Worm (Caenorhabditis elegans) whole organism, L1 larva: ENCODE measurements around the gene clec-83.

ENCODE experiments used
- C34B4.2 ChIP-seq: sonication (generic microtip); optimal IDR thresholded peaks from 2 replicates; lab custom pipeline; 2017; ENCODE audit warnings: mild to moderate bottlenecking, missing genetic modification characterization, missing compliant biosample characterization
- Y116A8C.19 ChIP-seq: sonication (generic microtip); optimal IDR thresholded peaks from 2 replicates; lab custom pipeline; 2016; ENCODE audit warnings: missing compliant biosample characterization, missing genetic modification characterization, borderline replicate concordance
- blmp-1 ChIP-seq: fragments of 150-350 bp; optimal IDR thresholded peaks from 2 replicates; lab custom pipeline; 2014; ENCODE audit warnings: missing biosample characterization, missing genetic modification characterization
- ceh-82 ChIP-seq, 3 experiments: fragments of 150-350 bp in 1 of 3; sonication (generic microtip) in 2 of 3; optimal IDR thresholded peaks; 2 replicates each; lab custom pipeline; 2014 to 2017; ENCODE audit warnings: missing biosample characterization in 3 of 3, missing genetic modification characterization in 3 of 3
- ceh-88 ChIP-seq: fragments of 200-800 bp; sonication (Bioruptor generic); IDR thresholded peaks from 2 replicates; pipeline ENCODE4 v1.3.6; 2022; ENCODE audit warnings: missing genetic modification characterization, missing compliant biosample characterization
- ces-1 ChIP-seq: fragments of 150-350 bp; optimal IDR thresholded peaks from 2 replicates; lab custom pipeline; 2014; ENCODE audit warnings: missing biosample characterization, missing genetic modification reagents, missing genetic modification characterization
- dsc-1 ChIP-seq: sonication (generic microtip); optimal IDR thresholded peaks from 2 replicates; lab custom pipeline; 2016; ENCODE audit warnings: mild to moderate bottlenecking, missing genetic modification characterization, missing compliant biosample characterization
- efl-3 ChIP-seq: fragments of 200-800 bp; sonication (Bioruptor generic); optimal IDR thresholded peaks from 2 replicates; lab custom pipeline; 2018; ENCODE audit warnings: mild to moderate bottlenecking, missing genetic modification characterization, missing compliant biosample characterization
- egl-27 ChIP-seq, 2 experiments: fragments of 150-350 bp in 1 of 2; sonication (generic microtip); optimal IDR thresholded peaks; 3 replicates each; lab custom pipeline; 2017 to 2018; ENCODE audit warnings: missing biosample characterization in 2 of 2, missing genetic modification characterization in 2 of 2, missing genetic modification reagents in 2 of 2
- elt-2 ChIP-seq: sonication (generic microtip); optimal IDR thresholded peaks from 2 replicates; lab custom pipeline; 2016; ENCODE audit warnings: missing genetic modification characterization, mild to moderate bottlenecking, inconsistent platforms, missing compliant biosample characterization, missing genetic modification reagents
- elt-3 ChIP-seq, 6 experiments: fragments of 150-350 bp in 1 of 6; sonication (generic microtip); optimal IDR thresholded peaks; 2 replicates each; lab custom pipeline; 2017 to 2018; ENCODE audit warnings: missing biosample characterization in 6 of 6, missing genetic modification characterization in 6 of 6, inconsistent platforms in 1 of 6
- ets-5 ChIP-seq: fragments of 200-800 bp; sonication (Bioruptor generic); IDR thresholded peaks from 2 replicates; pipeline ENCODE4 v1.3.6; 2022; ENCODE audit warnings: missing genetic modification characterization, missing compliant biosample characterization
- fkh-10 ChIP-seq: sonication (generic microtip); optimal IDR thresholded peaks from 2 replicates; lab custom pipeline; 2017; ENCODE audit warnings: missing biosample characterization, missing genetic modification reagents, missing genetic modification characterization
- fkh-8 ChIP-seq: sonication (generic microtip); optimal IDR thresholded peaks from 2 replicates; lab custom pipeline; 2016; ENCODE audit warnings: mild to moderate bottlenecking, missing genetic modification characterization, missing compliant biosample characterization
- fos-1 ChIP-seq: fragments of 150-350 bp; optimal IDR thresholded peaks from 2 replicates; lab custom pipeline; 2014; ENCODE audit warnings: missing biosample characterization, missing genetic modification characterization
- isw-1 ChIP-seq: fragments of 200-800 bp; sonication (Bioruptor generic); IDR thresholded peaks from 2 replicates; pipeline ENCODE4 v1.3.6; 2022; ENCODE audit warnings: missing genetic modification characterization, missing compliant biosample characterization
- jun-1 ChIP-seq: fragments of 150-350 bp; optimal IDR thresholded peaks from 2 replicates; lab custom pipeline; 2014; ENCODE audit warnings: missing biosample characterization, missing genetic modification reagents, missing genetic modification characterization
- lin-14 ChIP-seq: fragments of 200-800 bp; sonication (Bioruptor generic); optimal IDR thresholded peaks from 2 replicates; lab custom pipeline; 2018; ENCODE audit warnings: mild to moderate bottlenecking, missing genetic modification characterization, moderate library complexity, missing compliant biosample characterization
- lin-35 ChIP-seq, 2 experiments: fragments of 150-350 bp; optimal IDR thresholded peaks; 2 replicates each; lab custom pipeline; 2014; ENCODE audit warnings: missing biosample characterization in 2 of 2, missing genetic modification characterization in 2 of 2, missing genetic modification reagents in 2 of 2
- mab-9 ChIP-seq: fragments of 200-800 bp; sonication (Bioruptor generic); IDR thresholded peaks from 2 replicates; pipeline ENCODE4 v1.3.6; 2022; ENCODE audit warnings: missing genetic modification reagents, missing genetic modification characterization, missing compliant biosample characterization
- mdl-1 ChIP-seq, 2 experiments: fragments of 150-350 bp; optimal IDR thresholded peaks; 2 replicates each; lab custom pipeline; 2014 to 2017; ENCODE audit warnings: missing biosample characterization in 2 of 2, missing genetic modification characterization in 2 of 2, inconsistent platforms in 1 of 2
- nhr-11 ChIP-seq: fragments of 150-350 bp; optimal IDR thresholded peaks from 2 replicates; lab custom pipeline; 2014; ENCODE audit warnings: missing biosample characterization, missing genetic modification characterization
- nhr-20 ChIP-seq: sonication (generic microtip); optimal IDR thresholded peaks from 2 replicates; lab custom pipeline; 2016; ENCODE audit warnings: mild to moderate bottlenecking, missing genetic modification characterization, missing compliant biosample characterization
- nhr-237 ChIP-seq: fragments of 150-350 bp; optimal IDR thresholded peaks from 2 replicates; lab custom pipeline; 2014; ENCODE audit warnings: missing biosample characterization, missing genetic modification characterization
- nhr-85 ChIP-seq: sonication (generic microtip); peaks from one replicate; lab custom pipeline; 2016; ENCODE audit warnings: missing genetic modification characterization, inconsistent platforms, missing compliant biosample characterization
- pqm-1 ChIP-seq: sonication (generic microtip); optimal IDR thresholded peaks from 3 replicates; lab custom pipeline; 2017; ENCODE audit warnings: missing biosample characterization, missing genetic modification characterization
- rnt-1 ChIP-seq: sonication (generic microtip); optimal IDR thresholded peaks from 2 replicates; lab custom pipeline; 2016; ENCODE audit warnings: mild to moderate bottlenecking, missing genetic modification characterization, moderate library complexity, missing compliant biosample characterization
- snpc-4 ChIP-seq: fragments of 150-350 bp; optimal IDR thresholded peaks from 2 replicates; lab custom pipeline; 2014; ENCODE audit warnings: missing biosample characterization, missing genetic modification characterization
- unc-130 ChIP-seq: fragments of 150-350 bp; optimal IDR thresholded peaks from 2 replicates; lab custom pipeline; 2017; ENCODE audit warnings: missing biosample characterization, missing genetic modification characterization, inconsistent platforms
- unc-62 ChIP-seq: fragments of 150-350 bp; optimal IDR thresholded peaks from 2 replicates; lab custom pipeline; 2014; ENCODE audit warnings: missing biosample characterization, missing genetic modification reagents, missing genetic modification characterization
- unc-86 ChIP-seq: sonication (generic microtip); optimal IDR thresholded peaks from 2 replicates; lab custom pipeline; 2016; ENCODE audit warnings: missing genetic modification characterization, missing compliant biosample characterization
- vab-15 ChIP-seq: sonication (generic microtip); optimal IDR thresholded peaks from 2 replicates; lab custom pipeline; 2017; ENCODE audit warnings: missing genotype, mild to moderate bottlenecking, missing genetic modification characterization, missing compliant biosample characterization
- xbp-1 ChIP-seq: sonication (generic microtip); optimal IDR thresholded peaks from 2 replicates; lab custom pipeline; 2016; ENCODE audit warnings: missing genetic modification characterization, missing compliant biosample characterization
- zag-1 ChIP-seq: fragments of 150-350 bp; optimal IDR thresholded peaks from 2 replicates; lab custom pipeline; 2014; ENCODE audit warnings: missing biosample characterization, missing genetic modification characterization
- ztf-4 ChIP-seq: fragments of 150-350 bp; optimal IDR thresholded peaks from 2 replicates; lab custom pipeline; 2014; ENCODE audit warnings: missing biosample characterization, missing genetic modification characterization

clec-83 gene

ce11 chrIV:2886655-2887054, 45.4 kb upstream of the clec-83 start, which contains the start of gene dml-1:
TSS of gene dml-1 (plus strand) at chrIV:2886955.
- TF ChIP-seq ces-1: no peak

ce11 chrIV:2885260-2885659, 44.0 kb upstream of the clec-83 start:
- TF ChIP-seq ztf-4 (tag; lab: Kevin White, UChicago): no peak
- TF ChIP-seq egl-27 (tag; optimal IDR thresholded peaks at IDR 0.05; lab: Kevin White, UChicago): no peak
- no peak for TF ChIP-seq nhr-85 (tag; lab: Kevin White, UChicago)
- TF ChIP-seq xbp-1 (tag; lab: Kevin White, UChicago): no peak
- no peak for TF ChIP-seq zag-1 (tag; lab: Kevin White, UChicago)
- no peak for TF ChIP-seq ceh-88 (GFP tag; lab: Robert Waterston, UW)
- TF ChIP-seq Y116A8C.19 (tag; lab: Kevin White, UChicago): no peak
- TF ChIP-seq C34B4.2 (tag; lab: Kevin White, UChicago): no peak
- TF ChIP-seq dsc-1 (tag; lab: Kevin White, UChicago): peak; percentile 38
- TF ChIP-seq mab-9: no peak
- no peak for TF ChIP-seq elt-3 (tag; optimal IDR thresholded peaks at IDR 0.05; lab: Kevin White, UChicago)
- TF ChIP-seq vab-15 (tag; lab: Kevin White, UChicago): no peak
- TF ChIP-seq mdl-1 (tag; optimal IDR thresholded peaks at IDR 0.05; lab: Kevin White, UChicago): no peak
- TF ChIP-seq ces-1: no peak
- no peak for TF ChIP-seq ceh-82 (tag; optimal IDR thresholded peaks at IDR 0.05; lab: Kevin White, UChicago)
- TF ChIP-seq fkh-8 (tag; lab: Kevin White, UChicago): no peak
- TF ChIP-seq pqm-1 (tag; lab: Kevin White, UChicago): no peak
- no peak for TF ChIP-seq nhr-20 (tag; lab: Kevin White, UChicago)
- no peak for TF ChIP-seq ets-5
- peak; percentile 54 for TF ChIP-seq rnt-1
- peak; percentile 5 for TF ChIP-seq unc-130 (tag; lab: Kevin White, UChicago)
- TF ChIP-seq nhr-11 (tag; lab: Kevin White, UChicago): no peak
- TF ChIP-seq, all 84 proteins: peak for 3

ce11 chrIV:2864743-2865142, 23.5 kb upstream of the clec-83 start, which contains the start of gene Y54G2A.16:
TSS of gene Y54G2A.16 (minus strand) at chrIV:2864843.
- TF ChIP-seq pqm-1 (tag; lab: Kevin White, UChicago) (no peak), isw-1 (no peak), blmp-1 (no peak), efl-3 (GFP tag; lab: Kevin White, UChicago) (no peak), jun-1 (tag; lab: Kevin White, UChicago) (no peak), fos-1 (tag; lab: Kevin White, UChicago) (no peak), dsc-1 (tag; lab: Kevin White, UChicago) (no peak), snpc-4 (tag; lab: Kevin White, UChicago) (no peak), nhr-85 (tag; lab: Kevin White, UChicago) (no peak), nhr-20 (tag; lab: Kevin White, UChicago) (no peak), unc-62 (GFP tag; lab: Kevin White, UChicago) (no peak), nhr-237 (tag; lab: Kevin White, UChicago) (no peak), mab-9 (no peak)
- TF ChIP-seq, all 84 proteins: peak for 0

- TF ChIP-seq unc-86: peak; percentile 35
- no peak for TF ChIP-seq fkh-8 (tag; lab: Kevin White, UChicago)
- peak; percentile 37 for TF ChIP-seq lin-14
- TF ChIP-seq fkh-10 (GFP tag; lab: Kevin White, UChicago): peak; percentile 33
Measured at ce11 chrIV:2858734-2859133, 17.5 kb upstream of the clec-83 start.

- TF ChIP-seq jun-1 (tag; lab: Kevin White, UChicago) (no peak), lin-35 (GFP tag; optimal IDR thresholded peaks at IDR 0.05; lab: Kevin White, UChicago) (peak in 1 of 2 experiments; percentile 18), elt-2 (tag; lab: Kevin White, UChicago) (peak; percentile 78), ztf-4 (tag; lab: Kevin White, UChicago) (no peak), blmp-1 (no peak)
Measured at ce11 chrIV:2855056-2855752, 13.9 kb upstream of the clec-83 start.
